Worm (Caenorhabditis elegans): Measurements from ENCODE around the gene K07D4.5.

DNA sequence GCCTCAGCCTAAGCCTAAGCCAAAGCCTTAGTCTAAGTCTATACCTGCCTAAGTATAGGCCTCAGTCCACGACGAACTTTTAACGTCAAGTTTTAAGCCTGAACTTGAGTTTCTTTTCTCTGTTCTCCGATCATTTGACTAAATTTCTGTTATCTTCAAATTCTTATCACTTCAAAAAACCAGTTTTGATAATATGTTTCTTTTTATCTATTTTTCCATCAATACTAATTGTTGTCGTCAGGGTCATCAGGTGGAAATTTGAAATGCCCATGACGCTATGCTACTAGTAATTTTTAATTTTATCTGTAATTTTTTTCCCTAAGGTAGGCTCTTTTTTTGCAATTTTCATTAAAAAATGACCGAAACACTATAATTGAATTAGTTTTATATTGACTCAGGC is 13.8 kb downstream of the K07D4.5 start:
- TF ChIP-seq pros-1 (tag; optimal IDR thresholded peaks at IDR 0.05) (no peak), nfya-1 (tag; optimal IDR thresholded peaks at IDR 0.05) (no peak), dmd-4 (tag; optimal IDR thresholded peaks at IDR 0.05; ENCODE audit: borderline replicate concordance) (no peak), ceh-34 (tag; optimal IDR thresholded peaks at IDR 0.05) (no peak), nhr-11 (tag; optimal IDR thresholded peaks at IDR 0.05) (no peak), pha-4 (tag; optimal IDR thresholded peaks at IDR 0.05) (no peak), pqm-1 (tag; optimal IDR thresholded peaks at IDR 0.05) (no peak), F13H6.1 (tag; optimal IDR thresholded peaks at IDR 0.05) (no peak), tbx-2 (tag; optimal IDR thresholded peaks at IDR 0.05) (no peak), rnt-1 (tag; optimal IDR thresholded peaks at IDR 0.05) (no peak), pag-3 (tag; optimal IDR thresholded peaks at IDR 0.05; ENCODE audit: borderline replicate concordance) (no peak)
